Worm (Caenorhabditis elegans): ENCODE measurements around the gene F59B2.13.

Gene F59B2.13

ce11 chrIII:9026951-9027350 is at the start of gene F59B2.13:
F59B2.13 (minus strand) TSS chrIII:9027051.
- TF ChIP-seq C06A6.2 (GFP tag; conservative IDR thresholded peaks at IDR 0.05) (no peak), snpc-1.3 (tag; optimal IDR thresholded peaks at IDR 0.05; ENCODE audit: insufficient read depth) (no peak), B0035.1 (tag; optimal IDR thresholded peaks at IDR 0.05) (no peak), gei-17 (GFP tag; optimal IDR thresholded peaks at IDR 0.05) (no peak), attf-3 (GFP tag; conservative IDR thresholded peaks at IDR 0.05) (no peak), nfya-2 (GFP tag; IDR thresholded peaks at IDR 0.05) (no peak), lag-1 (GFP tag; IDR thresholded peaks at IDR 0.05) (no peak), ztf-22 (GFP tag; optimal IDR thresholded peaks at IDR 0.05) (no peak)

- no peak for TF ChIP-seq nfya-2 (GFP tag; IDR thresholded peaks at IDR 0.05)
- TF ChIP-seq F37B4.10 (GFP tag; IDR thresholded peaks at IDR 0.05) = no peak
- no peak for TF ChIP-seq atf-7 (tag; optimal IDR thresholded peaks at IDR 0.05)
- TF ChIP-seq B0019.2 (GFP tag; conservative IDR thresholded peaks at IDR 0.05) = no peak
- no peak for TF ChIP-seq nfyb-1 (GFP tag; IDR thresholded peaks at IDR 0.05)
- no peak for TF ChIP-seq egl-44 (GFP tag; IDR thresholded peaks at IDR 0.05)
- TF ChIP-seq F57C9.4 (tag; optimal IDR thresholded peaks at IDR 0.05) = no peak
- no peak for TF ChIP-seq F10E7.11 (tag; optimal IDR thresholded peaks at IDR 0.05)
- no peak for TF ChIP-seq nhr-120 (GFP tag; IDR thresholded peaks at IDR 0.05)
- no peak for TF ChIP-seq ztf-26 (tag; optimal IDR thresholded peaks at IDR 0.05)
- no peak for TF ChIP-seq unc-62 (GFP tag; optimal IDR thresholded peaks at IDR 0.05)
- TF ChIP-seq akir-1 (GFP tag; optimal IDR thresholded peaks at IDR 0.05) = no peak
- TF ChIP-seq ccch-3 (GFP tag; optimal IDR thresholded peaks at IDR 0.05) = no peak
- no peak for TF ChIP-seq Y95B8A.8 (GFP tag; IDR thresholded peaks at IDR 0.05)
- TF ChIP-seq let-607 (tag; optimal IDR thresholded peaks at IDR 0.05) = no peak
- TF ChIP-seq ekl-4 (GFP tag; IDR thresholded peaks at IDR 0.05) = no peak
- TF ChIP-seq tbx-9 (tag; optimal IDR thresholded peaks at IDR 0.05; ENCODE audit: borderline replicate concordance) = no peak
- TF ChIP-seq zfh-2 (GFP tag; conservative IDR thresholded peaks at IDR 0.05) = no peak
- no peak for TF ChIP-seq F49E8.2 (tag; optimal IDR thresholded peaks at IDR 0.05; ENCODE audit: insufficient read depth)
Measured at ce11 chrIII:9075539-9075938, 48.7 kb upstream of the F59B2.13 start, which contains the start of gene F02A9.7. F02A9.7 (minus strand) TSS chrIII:9075639.

DNA sequence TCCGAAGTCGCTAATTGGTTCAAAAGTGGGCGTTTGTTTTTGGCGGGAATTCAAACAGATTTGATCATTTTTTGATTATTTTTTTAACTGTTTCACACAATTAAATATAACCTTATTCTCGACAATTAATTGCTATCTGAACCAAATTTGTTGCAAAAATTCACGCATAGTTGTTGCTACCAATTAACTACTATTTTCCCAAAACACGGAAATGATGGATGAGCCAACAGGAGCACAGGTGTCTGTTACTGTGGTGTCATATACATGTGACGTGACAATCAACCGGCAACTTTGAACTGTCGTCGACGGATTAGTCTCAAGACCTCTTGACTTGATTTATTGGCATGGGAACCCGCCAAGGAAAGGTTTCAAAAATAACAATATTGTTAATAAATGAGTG is 45.9 kb upstream of the F59B2.13 start:
- TF ChIP-seq lag-1 (GFP tag; IDR thresholded peaks at IDR 0.05) = no peak
- TF ChIP-seq F49E8.2 (tag; optimal IDR thresholded peaks at IDR 0.05; ENCODE audit: insufficient read depth) = no peak
- TF ChIP-seq tlf-1 (GFP tag; optimal IDR thresholded peaks at IDR 0.05) = no peak
- TF ChIP-seq Y79H2A.3 (GFP tag; conservative IDR thresholded peaks at IDR 0.05) = no peak

ce11 chrIII:9071372-9071771 is 44.5 kb upstream of the F59B2.13 start, which contains the start of gene lin-12:
lin-12 (minus strand) TSS chrIII:9071472.
- no peak for TF ChIP-seq hmg-1.2 (GFP tag; IDR thresholded peaks at IDR 0.05)
- TF ChIP-seq hmg-20 (GFP tag; IDR thresholded peaks at IDR 0.05) = no peak

DNA sequence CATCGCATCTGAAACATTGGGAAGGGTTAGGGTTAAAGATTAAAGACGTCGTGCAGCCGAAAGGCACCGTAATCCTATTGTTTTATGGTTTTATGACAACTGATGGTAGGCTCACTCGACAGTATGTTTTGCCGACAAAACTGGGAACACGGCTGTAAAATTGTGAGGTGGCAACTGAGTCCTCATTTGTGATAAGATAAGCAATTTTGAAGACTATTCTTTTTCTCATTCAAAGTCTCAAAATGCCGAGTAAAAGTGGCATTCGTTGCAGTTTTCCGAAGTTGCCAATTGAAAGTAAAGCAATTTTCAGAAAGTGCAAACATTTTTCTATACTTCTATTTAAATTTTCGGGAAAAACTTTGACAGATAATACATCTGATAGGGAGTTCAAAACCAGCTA is 42.9 kb upstream of the F59B2.13 start:
- no peak for TF ChIP-seq F23B12.7 (tag; optimal IDR thresholded peaks at IDR 0.05; ENCODE audit: insufficient read depth)
- no peak for TF ChIP-seq egl-18 (GFP tag; IDR thresholded peaks at IDR 0.05)
- no peak for TF ChIP-seq akir-1 (GFP tag; optimal IDR thresholded peaks at IDR 0.05)
- no peak for TF ChIP-seq F37B4.10 (GFP tag; IDR thresholded peaks at IDR 0.05)
- TF ChIP-seq Y67H2A.10 (GFP tag; conservative IDR thresholded peaks at IDR 0.05) = no peak
- no peak for TF ChIP-seq ztf-22 (GFP tag; optimal IDR thresholded peaks at IDR 0.05)
- no peak for TF ChIP-seq attf-6 (GFP tag; IDR thresholded peaks at IDR 0.05)
- TF ChIP-seq F57C9.4 (tag; optimal IDR thresholded peaks at IDR 0.05) = no peak
- TF ChIP-seq ets-4 (GFP tag; optimal IDR thresholded peaks at IDR 0.05) = no peak
- no peak for TF ChIP-seq sea-2 (GFP tag; IDR thresholded peaks at IDR 0.05)
- TF ChIP-seq F57A8.1 (GFP tag; optimal IDR thresholded peaks at IDR 0.05) = no peak
- TF ChIP-seq Y53F4B.3 (GFP tag; IDR thresholded peaks at IDR 0.05) = no peak
- TF ChIP-seq F52B5.7 (tag; optimal IDR thresholded peaks at IDR 0.05) = no peak
- no peak for TF ChIP-seq lag-1 (GFP tag; IDR thresholded peaks at IDR 0.05)
- TF ChIP-seq hmg-1.2 (GFP tag; IDR thresholded peaks at IDR 0.05) = no peak
- TF ChIP-seq nhr-80 (tag; optimal IDR thresholded peaks at IDR 0.05) = no peak
- TF ChIP-seq ztf-25 (GFP tag; IDR thresholded peaks at IDR 0.05) = no peak
- TF ChIP-seq F49E8.2 (tag; optimal IDR thresholded peaks at IDR 0.05; ENCODE audit: insufficient read depth) = no peak
- TF ChIP-seq ztf-18 (tag; optimal IDR thresholded peaks at IDR 0.05) = no peak
